Fruit fly (Drosophila melanogaster): ENCODE measurements around the gene CG11905.

- no peak for TF ChIP-seq rn (GFP tag; IDR thresholded peaks at IDR 0.05)
- peak; percentile 13; the same call in 1 of the 2 replicates for TF ChIP-seq Ets98B (GFP tag; IDR thresholded peaks at IDR 0.05)
- TF ChIP-seq CG10348 (GFP tag; IDR thresholded peaks at IDR 0.05), result no peak
Measured at dm6 chr3L:16956003-16956767, 20.8 kb upstream of the CG11905 start.
